Fruit fly (Drosophila melanogaster) whole organism, embryonic: ENCODE results near the gene slmo.
A peak's percentile ranks its signal among the peaks of the same experiment; 100 is the strongest.

Experiments used
- Adf1 ChIP-seq: fragments of 200-800 bp; sonication (Bioruptor generic); IDR thresholded peaks from 2 replicates; pipeline ENCODE4 v1.3.6; 2022; ENCODE audit warnings: missing biosample characterization, missing genetic modification characterization
- Atf6 ChIP-seq: fragments of 200-800 bp; sonication (Bioruptor generic); IDR thresholded peaks from 2 replicates; pipeline ENCODE4 v1.3.6; 2022; ENCODE audit warnings: missing biosample characterization, missing genetic modification characterization
- Bgb ChIP-seq: fragments of 200-800 bp; sonication (Bioruptor generic); IDR thresholded peaks from 2 replicates; pipeline ENCODE4 v1.3.6; 2022; ENCODE audit warnings: missing biosample characterization, missing genetic modification characterization; ENCODE audit not compliant: partially characterized antibody
- Blimp-1 ChIP-seq: fragments of 200-800 bp; sonication (Bioruptor generic); optimal IDR thresholded peaks from 3 replicates; lab custom pipeline; 2018; ENCODE audit warnings: missing biosample characterization, missing genetic modification characterization, mild to moderate bottlenecking, moderate library complexity, missing genetic modification reagents
- CG10209 ChIP-seq: fragments of 200-800 bp; sonication (Bioruptor generic); optimal IDR thresholded peaks from 3 replicates; lab custom pipeline; 2017; ENCODE audit warnings: missing biosample characterization, mild to moderate bottlenecking, missing genetic modification characterization, missing genetic modification reagents
- CG10267 ChIP-seq: fragments of 200-800 bp; sonication (Bioruptor generic); optimal IDR thresholded peaks from 2 replicates; lab custom pipeline; 2018; ENCODE audit warnings: missing biosample characterization, mild to moderate bottlenecking, missing genetic modification characterization, moderate library complexity
- CG10462 ChIP-seq: fragments of 200-800 bp; sonication (Bioruptor generic); optimal IDR thresholded peaks from 2 replicates; lab custom pipeline; 2016; ENCODE audit warnings: missing biosample characterization, missing genetic modification characterization
- CG11093 ChIP-seq: fragments of 200-800 bp; sonication (Bioruptor generic); IDR thresholded peaks from 3 replicates; pipeline ENCODE4 v1.3.6; 2022; ENCODE audit warnings: missing biosample characterization, missing genetic modification characterization
- CG12155 ChIP-seq: fragments of 200-800 bp; sonication (Bioruptor generic); optimal IDR thresholded peaks from 3 replicates; lab custom pipeline; 2016; ENCODE audit warnings: missing biosample characterization, missing genetic modification characterization
- CG14441 ChIP-seq: fragments of 200-800 bp; sonication (Bioruptor generic); IDR thresholded peaks from 2 replicates; pipeline ENCODE4 v1.3.6; 2022; ENCODE audit warnings: missing biosample characterization, missing genetic modification characterization
- CG1603 ChIP-seq: fragments of 200-800 bp; sonication (Bioruptor generic); optimal IDR thresholded peaks from 2 replicates; lab custom pipeline; 2019; ENCODE audit warnings: missing biosample characterization, mild to moderate bottlenecking, missing genetic modification characterization, moderate library complexity
- CG17612 ChIP-seq: fragments of 200-800 bp; sonication (Bioruptor generic); IDR thresholded peaks from 2 replicates; pipeline ENCODE4 v1.3.6; 2022; ENCODE audit warnings: missing biosample characterization, missing genetic modification characterization
- CG18476 ChIP-seq: fragments of 200-800 bp; sonication (Bioruptor generic); optimal IDR thresholded peaks from 2 replicates; lab custom pipeline; 2016; ENCODE audit warnings: missing biosample characterization, mild to moderate bottlenecking, missing genetic modification characterization
- CG31224 ChIP-seq: fragments of 200-800 bp; sonication (Bioruptor generic); IDR thresholded peaks from 2 replicates; pipeline ENCODE4 v1.3.6; 2022; ENCODE audit warnings: missing biosample characterization, missing genetic modification characterization
- CG31365 ChIP-seq: fragments of 200-800 bp; sonication (Bioruptor generic); optimal IDR thresholded peaks from 2 replicates; lab custom pipeline; 2018; ENCODE audit warnings: missing biosample characterization, mild to moderate bottlenecking, missing genetic modification characterization
- CG32772 ChIP-seq: fragments of 200-800 bp; sonication (Bioruptor generic); IDR thresholded peaks from 2 replicates; pipeline ENCODE4 v1.3.6; 2022; ENCODE audit warnings: missing biosample characterization, missing genetic modification characterization
- CG42726 ChIP-seq: fragments of 200-800 bp; sonication (Bioruptor generic); IDR thresholded peaks from 2 replicates; pipeline ENCODE4 v1.3.6; 2022; ENCODE audit warnings: missing biosample characterization, missing genetic modification characterization; ENCODE audit not compliant: partially characterized antibody
- CG4360 ChIP-seq: fragments of 200-800 bp; sonication (Bioruptor generic); IDR thresholded peaks from 2 replicates; pipeline ENCODE4 v1.3.6; 2022; ENCODE audit warnings: missing biosample characterization, missing genetic modification characterization
- CG6689 ChIP-seq: fragments of 200-800 bp; sonication (Bioruptor generic); IDR thresholded peaks from 2 replicates; pipeline ENCODE4 v1.3.6; 2022; ENCODE audit warnings: missing biosample characterization, missing genetic modification characterization
- CkIIα-i1 ChIP-seq: fragments of 200-800 bp; sonication (Bioruptor generic); IDR thresholded peaks from 2 replicates; pipeline ENCODE4 v1.3.6; 2022; ENCODE audit warnings: missing biosample characterization, missing genetic modification characterization
- Dbx ChIP-seq: fragments of 200-800 bp; sonication (Bioruptor generic); IDR thresholded peaks from 3 replicates; pipeline ENCODE4 v1.3.6; 2022; ENCODE audit warnings: missing biosample characterization, missing genetic modification characterization
- Dek ChIP-seq: fragments of 200-800 bp; sonication (Bioruptor generic); optimal IDR thresholded peaks from 3 replicates; lab custom pipeline; 2019; ENCODE audit warnings: missing biosample characterization, mild to moderate bottlenecking, missing genetic modification characterization, moderate library complexity
- Dll ChIP-seq: fragments of 200-800 bp; sonication (Bioruptor generic); IDR thresholded peaks from 4 replicates; pipeline ENCODE4 v1.3.6; 2022; ENCODE audit warnings: missing biosample characterization, missing genetic modification characterization; ENCODE audit not compliant: partially characterized antibody
- Dp ChIP-seq: fragments of 200-800 bp; sonication (Bioruptor generic); optimal IDR thresholded peaks from 2 replicates; lab custom pipeline; 2018; ENCODE audit warnings: missing biosample characterization, mild to moderate bottlenecking, missing genetic modification characterization, moderate library complexity
- HmgD ChIP-seq: fragments of 200-800 bp; sonication (Bioruptor generic); optimal IDR thresholded peaks from 3 replicates; lab custom pipeline; 2016; ENCODE audit warnings: missing biosample characterization, missing genetic modification characterization
- Hr39 ChIP-seq: fragments of >200 bp; optimal IDR thresholded peaks from 2 replicates; lab custom pipeline; 2017
- NC2β ChIP-seq: fragments of 200-800 bp; sonication (Bioruptor generic); optimal IDR thresholded peaks from 2 replicates; lab custom pipeline; 2016; ENCODE audit warnings: missing biosample characterization, missing genetic modification characterization
- Oli ChIP-seq: fragments of 200-800 bp; sonication (Bioruptor generic); optimal IDR thresholded peaks from 2 replicates; lab custom pipeline; 2018; ENCODE audit warnings: missing biosample characterization, mild to moderate bottlenecking, missing genetic modification characterization, moderate library complexity
- PHDP ChIP-seq: fragments of 200-800 bp; sonication (Bioruptor generic); optimal IDR thresholded peaks from 3 replicates; lab custom pipeline; 2018; ENCODE audit warnings: missing biosample characterization, mild to moderate bottlenecking, missing genetic modification characterization, moderate library complexity
- Rfx ChIP-seq: fragments of 200-800 bp; sonication (Bioruptor generic); IDR thresholded peaks from 2 replicates; pipeline ENCODE4 v1.3.6; 2022; ENCODE audit warnings: missing biosample characterization, missing genetic modification characterization
- Spps ChIP-seq: fragments of 200-800 bp; sonication (Bioruptor generic); optimal IDR thresholded peaks from 2 replicates; lab custom pipeline; 2018; ENCODE audit warnings: missing biosample characterization, mild to moderate bottlenecking, missing genetic modification characterization
- Tbp ChIP-seq: fragments of >200 bp; optimal IDR thresholded peaks from 2 replicates; lab custom pipeline; 2018; ENCODE audit warnings: missing biosample characterization, missing genetic modification characterization
- bab2 ChIP-seq: fragments of 200-800 bp; sonication (Bioruptor generic); optimal IDR thresholded peaks from 2 replicates; lab custom pipeline; 2016; ENCODE audit warnings: missing biosample characterization, missing genetic modification characterization
- chn ChIP-seq: fragments of 200-800 bp; sonication (Bioruptor generic); optimal IDR thresholded peaks from 2 replicates; lab custom pipeline; 2016; ENCODE audit warnings: missing biosample characterization, missing genetic modification characterization
- dmrt11E ChIP-seq: fragments of 200-800 bp; sonication (Bioruptor generic); optimal IDR thresholded peaks from 3 replicates; lab custom pipeline; 2018; ENCODE audit warnings: missing biosample characterization, mild to moderate bottlenecking, missing genetic modification characterization, moderate library complexity
- dysf ChIP-seq: fragments of 200-800 bp; sonication (Bioruptor generic); IDR thresholded peaks from 3 replicates; pipeline ENCODE4 v1.3.6; 2022; ENCODE audit warnings: missing biosample characterization, missing genetic modification characterization
- exex ChIP-seq: fragments of 200-800 bp; sonication (Bioruptor generic); optimal IDR thresholded peaks from 4 replicates; lab custom pipeline; 2018; ENCODE audit warnings: missing biosample characterization, mild to moderate bottlenecking, missing genetic modification characterization, moderate library complexity
- gce ChIP-seq: fragments of 200-800 bp; sonication (Bioruptor generic); IDR thresholded peaks from 3 replicates; pipeline ENCODE4 v1.3.6; 2022; ENCODE audit warnings: missing biosample characterization, missing genetic modification characterization
- gem ChIP-seq: fragments of 200-800 bp; sonication (Bioruptor generic); optimal IDR thresholded peaks from 2 replicates; lab custom pipeline; 2019; ENCODE audit warnings: missing biosample characterization, mild to moderate bottlenecking, missing genetic modification characterization, moderate library complexity
- hbn ChIP-seq: fragments of 200-800 bp; sonication (Bioruptor generic); IDR thresholded peaks from 2 replicates; pipeline ENCODE4 v1.3.6; 2022; ENCODE audit warnings: missing biosample characterization, missing genetic modification characterization; ENCODE audit not compliant: partially characterized antibody
- oc ChIP-seq: fragments of 200-800 bp; sonication (Bioruptor generic); optimal IDR thresholded peaks from 2 replicates; lab custom pipeline; 2018; ENCODE audit warnings: missing biosample characterization, mild to moderate bottlenecking, missing genetic modification characterization, moderate library complexity
- schlank ChIP-seq: fragments of 200-800 bp; sonication (Bioruptor generic); optimal IDR thresholded peaks from 2 replicates; lab custom pipeline; 2018; ENCODE audit warnings: missing biosample characterization, mild to moderate bottlenecking, missing genetic modification characterization
- tll ChIP-seq, 2 experiments: fragments of 200-800 bp in 1 of 2; fragments of >200 bp in 1 of 2; sonication (Bioruptor generic) in 1 of 2; optimal IDR thresholded peaks; 2 replicates each; lab custom pipeline; 2017 to 2019; ENCODE audit warnings: missing biosample characterization in 2 of 2, missing genetic modification characterization in 2 of 2, mild to moderate bottlenecking in 1 of 2, moderate library complexity in 1 of 2
- twi ChIP-seq: fragments of 200-800 bp; optimal IDR thresholded peaks from 2 replicates; lab custom pipeline; 2019; ENCODE audit warnings: missing biosample characterization, mild to moderate bottlenecking, missing genetic modification characterization, moderate library complexity
- unc-4 ChIP-seq: fragments of 200-800 bp; sonication (Bioruptor generic); IDR thresholded peaks from 2 replicates; pipeline ENCODE4 v1.3.6; 2022; ENCODE audit warnings: missing biosample characterization, missing genetic modification characterization; ENCODE audit not compliant: partially characterized antibody
- usp ChIP-seq: fragments of >200 bp; optimal IDR thresholded peaks from 2 replicates; lab custom pipeline; 2017; ENCODE audit warnings: missing biosample characterization, missing genetic modification characterization
- vnd ChIP-seq: fragments of 200-800 bp; sonication (Bioruptor generic); IDR thresholded peaks from 3 replicates; pipeline ENCODE4 v1.3.6; 2022; ENCODE audit warnings: missing biosample characterization, missing genetic modification characterization; ENCODE audit not compliant: partially characterized antibody
- wdn ChIP-seq: fragments of 200-800 bp; sonication (Bioruptor generic); IDR thresholded peaks from 2 replicates; pipeline ENCODE4 v1.3.6; 2022; ENCODE audit warnings: missing biosample characterization, missing genetic modification characterization

Gene slmo

dm6 chr2L:6045972-6046718, 2.4 kb downstream of the slmo start, which contains the start of gene Pfas (continued):
- no peak for TF ChIP-seq dmrt11E
- peak; percentile 45 for TF ChIP-seq schlank (tag; lab: Kevin White, UChicago)
- TF ChIP-seq Dp (GFP tag; lab: Kevin White, UChicago), result peak; percentile 81
- peak; percentile 15 for TF ChIP-seq oc (tag; lab: Kevin White, UChicago)
- TF ChIP-seq gem, result no peak
- TF ChIP-seq Oli (tag; lab: Kevin White, UChicago), result no peak
- no peak for TF ChIP-seq CG31224 (GFP tag; lab: Robert Waterston, UW)
- TF ChIP-seq CG12155 (GFP tag; lab: Kevin White, UChicago), result peak; percentile 52
- TF ChIP-seq Rfx (GFP tag; lab: Robert Waterston, UW), result peak; percentile 77
- no peak for TF ChIP-seq CG32772 (GFP tag; lab: Robert Waterston, UW)
- peak; percentile 14 for TF ChIP-seq chn (GFP tag; lab: Kevin White, UChicago)
- no peak for TF ChIP-seq tll (GFP tag; optimal IDR thresholded peaks at IDR 0.05; lab: Kevin White, UChicago)
- TF ChIP-seq Hr39 (lab: Kevin White, UChicago), result no peak
- TF ChIP-seq Bgb (GFP tag; lab: Robert Waterston, UW), result peak; percentile 33; the same call in 1 of the 2 replicates
- TF ChIP-seq PHDP (tag; lab: Kevin White, UChicago), result peak; percentile 66
- 0 out of 3 replicates have a peak, but pooled peaks have one; percentile 5 for TF ChIP-seq Dbx (GFP tag; lab: Robert Waterston, UW)
- peak; percentile 76 for TF ChIP-seq CG10267 (tag; lab: Kevin White, UChicago)
- TF ChIP-seq Atf6 (GFP tag; lab: Robert Waterston, UW), result peak; percentile 61
- no peak for TF ChIP-seq CG10462
- TF ChIP-seq Tbp (GFP tag; lab: Kevin White, UChicago), result no peak
- no peak for TF ChIP-seq unc-4 (GFP tag; lab: Robert Waterston, UW)
- peak; percentile 62 for TF ChIP-seq Blimp-1 (GFP tag; lab: Kevin White, UChicago)
- no peak for TF ChIP-seq Dll
- TF ChIP-seq exex (tag; lab: Kevin White, UChicago), result peak; percentile 78

dm6 chr2L:6045484-6045883, 3.0 kb downstream of the slmo start:
- TF ChIP-seq CG18476 (GFP tag; lab: Kevin White, UChicago) (no peak), CG11093 (no peak), CG42726 (0 out of 2 replicates have a peak, but pooled peaks have one; percentile 20), Adf1 (no peak), CG10209 (GFP tag; lab: Kevin White, UChicago) (no peak)

- TF ChIP-seq bab2 (peak; percentile 57), vnd (no peak), Dek (peak; percentile 10), CG14441 (GFP tag; lab: Robert Waterston, UW) (peak; percentile 29; the same call in 1 of the 2 replicates), wdn (no peak), usp (no peak), CG17612 (no peak), Spps (tag; lab: Kevin White, UChicago) (no peak), twi (tag; lab: Kevin White, UChicago) (peak; percentile 11), HmgD (GFP tag; lab: Kevin White, UChicago) (no peak), CG1603 (tag; lab: Kevin White, UChicago) (peak; percentile 69), CG31365 (no peak), CG4360 (GFP tag; lab: Robert Waterston, UW) (no peak), dysf (GFP tag; lab: Robert Waterston, UW) (0 out of 3 replicates have a peak, but pooled peaks have one; percentile 6), NC2β (GFP tag; lab: Kevin White, UChicago) (peak; percentile 32), CkIIα-i1 (GFP tag; lab: Robert Waterston, UW) (no peak), CG6689 (GFP tag; lab: Robert Waterston, UW) (no peak), hbn (GFP tag; lab: Robert Waterston, UW) (peak; percentile 34; the same call in 1 of the 2 replicates), gce (GFP tag; lab: Robert Waterston, UW) (no peak)
Measured at dm6 chr2L:6037830-6038229, 10.7 kb downstream of the slmo start, which contains the start of the genes CG9117 and CG31643. TSS of gene CG9117 (minus strand) at chr2L:6037902. TSS of gene CG31643 (plus strand) at chr2L:6038117.
